Worm (Caenorhabditis elegans): ENCODE data around the gene pqn-75.

Gene pqn-75

DNA sequence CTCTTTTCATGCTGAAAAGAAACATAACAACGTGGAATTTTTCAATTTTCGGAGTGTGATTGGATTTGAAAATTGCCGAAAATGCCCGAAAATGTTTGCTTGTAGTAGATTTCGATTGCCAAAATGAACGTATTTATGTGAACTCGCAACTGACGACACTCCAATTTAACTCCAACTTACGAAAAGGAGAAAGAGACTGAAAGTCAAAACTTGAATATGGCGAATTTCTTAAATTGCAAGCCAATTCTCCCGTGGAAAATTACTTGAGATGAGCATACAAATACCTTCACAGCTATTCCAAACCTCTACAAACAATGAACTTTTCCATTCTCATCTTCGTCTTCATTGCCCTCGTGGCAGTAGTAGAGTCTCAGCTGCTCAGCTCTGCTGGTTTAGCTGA lies 10.5 kb downstream of the pqn-75 start:
- TF ChIP-seq unc-62 (GFP tag; optimal IDR thresholded peaks at IDR 0.05 in 1 of 2) (peak in 1 of 2 experiments; percentile 93), unc-62 (tag; optimal IDR thresholded peaks at IDR 0.05) (no peak), nhr-11 (tag; optimal IDR thresholded peaks at IDR 0.05) (no peak)

DNA sequence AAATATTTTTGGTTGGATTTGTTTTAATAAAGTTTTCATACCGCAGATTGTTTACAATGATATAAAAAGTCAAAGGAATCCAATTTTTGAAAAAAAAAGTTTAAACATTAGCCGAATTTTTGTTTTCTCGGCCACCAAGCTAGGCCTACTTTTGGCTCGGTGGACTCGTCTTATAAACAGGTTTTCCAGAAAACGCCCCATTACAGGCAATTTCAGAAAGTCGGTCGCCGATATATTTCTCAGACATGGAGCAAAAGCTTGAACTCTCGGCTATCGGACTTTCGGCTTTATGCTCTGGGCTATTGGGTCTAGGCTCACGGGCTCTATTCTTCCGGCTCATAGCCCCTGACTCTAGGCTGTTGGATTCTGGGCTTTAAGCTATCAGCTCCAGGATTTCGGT lies 11.0 kb downstream of the pqn-75 start:
- TF ChIP-seq fkh-10 (GFP tag; optimal IDR thresholded peaks at IDR 0.05), result no peak
- peak; percentile 44 for TF ChIP-seq aha-1 (tag)
- no peak for TF ChIP-seq mdt-29 (GFP tag; IDR thresholded peaks at IDR 0.05)
- TF ChIP-seq daf-16 (GFP tag; optimal IDR thresholded peaks at IDR 0.05), result no peak
- peak; percentile 2 for TF ChIP-seq daf-16 (tag; optimal IDR thresholded peaks at IDR 0.05)
- TF ChIP-seq arid-1 (GFP tag; conservative IDR thresholded peaks at IDR 0.05), result no peak
- TF ChIP-seq nhr-102 (tag; optimal IDR thresholded peaks at IDR 0.05), result peak; percentile 42
- TF ChIP-seq egl-27 (tag; optimal IDR thresholded peaks at IDR 0.05), result no peak
- no peak for TF ChIP-seq F49E8.2 (tag; optimal IDR thresholded peaks at IDR 0.05; ENCODE audit: borderline replicate concordance)
- TF ChIP-seq pqm-1 (tag; optimal IDR thresholded peaks at IDR 0.05), result no peak
- TF ChIP-seq hlh-30 (tag; optimal IDR thresholded peaks at IDR 0.05; ENCODE audit: insufficient read depth), result no peak

DNA sequence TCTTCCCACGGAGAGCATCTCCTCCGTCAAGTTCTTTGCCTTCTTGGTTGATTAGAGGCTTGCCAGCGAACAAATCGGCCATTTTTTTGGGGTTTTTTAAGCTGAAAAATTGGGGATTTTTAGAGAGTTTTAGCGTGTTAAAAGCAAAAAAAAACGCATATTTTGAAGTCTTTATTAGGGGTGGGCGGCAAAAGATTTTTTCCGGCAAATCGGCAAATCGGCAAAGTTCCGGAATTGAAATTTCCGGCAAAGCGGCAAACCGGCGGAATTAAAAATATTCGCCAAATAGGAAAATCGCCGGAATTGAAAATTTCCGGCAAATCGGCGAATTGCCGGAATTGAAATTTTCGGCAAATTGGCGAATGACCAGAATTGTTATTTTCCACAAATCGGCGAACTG lies 12.0 kb downstream of the pqn-75 start, which contains the start of gene C35B1.5:
TSS of gene C35B1.5 (minus strand) at position 101 of the 400 bp plus-strand sequence.
- TF ChIP-seq cey-2 (tag; optimal IDR thresholded peaks at IDR 0.05; ENCODE audit: borderline replicate concordance, insufficient read depth), result no peak
- TF ChIP-seq daf-8 (GFP tag; IDR thresholded peaks at IDR 0.05), result no peak
- no peak for TF ChIP-seq nhr-28 (tag; optimal IDR thresholded peaks at IDR 0.05)
- TF ChIP-seq zip-2 (tag; optimal IDR thresholded peaks at IDR 0.05), result no peak
- TF ChIP-seq zip-11 (GFP tag; IDR thresholded peaks at IDR 0.05), result no peak
- no peak for TF ChIP-seq nhr-102 (tag; optimal IDR thresholded peaks at IDR 0.05)
- no peak for TF ChIP-seq ceh-20 (GFP tag; IDR thresholded peaks at IDR 0.05)

DNA sequence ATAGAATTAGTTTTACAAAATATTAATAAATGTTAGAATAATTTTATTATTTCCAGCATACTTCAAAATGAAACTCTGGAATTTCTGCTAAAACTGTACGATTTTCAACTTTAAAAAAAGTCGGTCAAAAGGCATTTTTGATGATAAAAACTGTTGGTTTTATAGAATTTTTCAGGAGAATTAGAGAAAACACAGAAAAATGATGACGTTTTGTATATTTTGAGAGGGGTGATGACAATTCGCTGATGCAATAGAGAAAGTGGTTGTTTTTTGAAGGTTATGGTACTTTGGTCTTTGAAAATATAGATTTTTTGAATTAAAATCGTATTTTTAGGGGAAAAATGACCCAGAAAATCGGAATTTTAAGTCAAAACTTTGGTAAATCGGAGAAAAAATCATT lies 12.9 kb downstream of the pqn-75 start:
- TF ChIP-seq lin-29 (GFP tag; IDR thresholded peaks at IDR 0.05), result no peak
- TF ChIP-seq lin-15B (tag; optimal IDR thresholded peaks at IDR 0.05), result no peak
- peak; percentile 47 for TF ChIP-seq hlh-30 (tag; optimal IDR thresholded peaks at IDR 0.05; ENCODE audit: insufficient read depth)
- peak; percentile 23 for TF ChIP-seq hlh-11 (tag; optimal IDR thresholded peaks at IDR 0.05)
- TF ChIP-seq nhr-28 (tag; optimal IDR thresholded peaks at IDR 0.05), result peak; percentile 35
- TF ChIP-seq mdt-29 (GFP tag; IDR thresholded peaks at IDR 0.05), result no peak
- peak; percentile 23 for TF ChIP-seq nhr-77 (tag; optimal IDR thresholded peaks at IDR 0.05)
- no peak for TF ChIP-seq ZK546.5 (tag; optimal IDR thresholded peaks at IDR 0.05)
- peak in 1 of 2 experiments; percentile 17 for TF ChIP-seq lsy-2 (tag; optimal IDR thresholded peaks at IDR 0.05)
- no peak for TF ChIP-seq D1046.2 (GFP tag; IDR thresholded peaks at IDR 0.05)
- TF ChIP-seq dve-1 (tag; optimal IDR thresholded peaks at IDR 0.05; ENCODE audit: insufficient read depth), result peak; percentile 52
- peak; percentile 29; the same call in 1 of the 2 replicates for TF ChIP-seq dmd-6 (GFP tag; IDR thresholded peaks at IDR 0.05)
- TF ChIP-seq daf-16 (GFP tag; optimal IDR thresholded peaks at IDR 0.05), result no peak
- TF ChIP-seq daf-16 (tag; optimal IDR thresholded peaks at IDR 0.05), result peak; percentile 83
- TF ChIP-seq mep-1 (tag; optimal IDR thresholded peaks at IDR 0.05), result peak; percentile 7

DNA sequence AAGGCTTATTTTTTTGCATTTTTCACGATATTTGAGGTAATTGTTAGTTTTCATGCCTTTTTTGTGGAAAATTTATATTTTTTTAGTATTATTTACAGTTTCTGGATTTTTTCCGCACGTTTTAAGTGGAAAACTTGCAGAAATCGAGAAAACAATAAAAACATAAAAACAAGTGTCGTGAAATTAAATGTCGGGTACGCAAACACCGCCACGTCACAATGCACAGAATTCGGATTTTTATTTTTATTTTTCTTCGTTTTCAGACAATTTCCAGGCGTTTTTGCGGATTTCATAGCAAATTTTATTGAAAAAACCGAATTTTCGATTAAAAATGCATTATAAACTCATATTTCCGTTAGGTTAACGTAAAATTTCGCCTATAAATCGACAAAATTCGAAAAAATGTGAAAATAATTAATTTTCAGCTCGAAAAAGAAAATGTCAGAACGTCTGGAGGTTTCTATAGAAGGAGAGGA lies 13.7 kb downstream of the pqn-75 start, which contains the start of gene C35B1.2:
TSS of gene C35B1.2 (plus strand) at position 426 of the 476 bp plus-strand sequence.
- TF ChIP-seq pqm-1 (tag; optimal IDR thresholded peaks at IDR 0.05) (no peak), nhr-41 (GFP tag; IDR thresholded peaks at IDR 0.05) (no peak), php-3 (GFP tag; IDR thresholded peaks at IDR 0.05) (0 out of 2 replicates have a peak, but pooled peaks have one; percentile 26), lin-38 (GFP tag; IDR thresholded peaks at IDR 0.05) (peak; percentile 42), mes-2 (tag; optimal IDR thresholded peaks at IDR 0.05; ENCODE audit: poor library complexity, severe bottlenecking) (peak; percentile 53), lsy-2 (tag; optimal IDR thresholded peaks at IDR 0.05) (peak in 1 of 2 experiments; percentile 51), snpc-1.2 (GFP tag; IDR thresholded peaks at IDR 0.05) (0 out of 2 replicates have a peak, but pooled peaks have one; percentile 41), daf-16 (GFP tag; optimal IDR thresholded peaks at IDR 0.05) (no peak), daf-16 (tag; optimal IDR thresholded peaks at IDR 0.05) (peak; percentile 10)

All from whole organism, L4 larva.